Worm (Caenorhabditis elegans): ENCODE data around the gene gyg-1.

DNA sequence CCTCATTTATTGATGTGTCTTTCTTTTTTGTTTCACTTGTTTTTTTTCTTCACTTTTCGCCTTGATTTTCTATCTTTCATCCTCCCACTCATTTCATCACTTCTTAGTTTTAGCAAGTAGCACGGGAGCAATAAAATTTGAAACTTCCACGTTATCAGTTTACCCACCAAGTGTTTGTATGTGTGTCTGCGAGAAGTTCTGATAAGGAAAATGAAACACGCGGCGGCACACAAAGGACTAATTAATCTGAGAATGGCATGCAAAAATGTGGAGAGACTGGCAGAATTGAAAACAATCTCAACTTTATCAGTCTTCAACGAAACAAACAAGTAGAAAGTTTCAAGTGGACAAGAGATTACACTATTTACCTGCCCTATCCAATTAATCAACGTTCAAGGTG, 3.2 kb upstream of the gyg-1 start:
- TF ChIP-seq ceh-22 (tag; optimal IDR thresholded peaks at IDR 0.05) (no peak), sox-4 (tag; optimal IDR thresholded peaks at IDR 0.05) (no peak), nfya-1 (tag; optimal IDR thresholded peaks at IDR 0.05) (no peak)
